Fruit fly (Drosophila melanogaster) whole organism, wandering third instar larva: ENCODE data around the gene CG7656.

Experiments
- CG9705 ChIP-seq: fragments of 200-800 bp; sonication (Bioruptor generic); optimal IDR thresholded peaks from 2 replicates; lab custom pipeline; 2018; ENCODE audit warnings: missing biosample characterization, mild to moderate bottlenecking, missing genetic modification characterization
- Hnf4 ChIP-seq: fragments of 200-800 bp; sonication (Bioruptor generic); optimal IDR thresholded peaks from 2 replicates; lab custom pipeline; 2016; ENCODE audit warnings: missing biosample characterization, mild to moderate bottlenecking, missing genetic modification characterization
- Hr78 ChIP-seq: fragments of >200 bp; optimal IDR thresholded peaks from 2 replicates; lab custom pipeline; 2017; ENCODE audit warnings: missing biosample characterization, missing genetic modification characterization
- OdsH ChIP-seq: fragments of 200-800 bp; sonication (Bioruptor generic); optimal IDR thresholded peaks from 2 replicates; lab custom pipeline; 2016; ENCODE audit warnings: missing biosample characterization, mild to moderate bottlenecking, missing genetic modification characterization
- dl ChIP-seq, 2 experiments: fragments of 175-275, 200-275 bp in 1 of 2; fragments of 200-275 bp in 1 of 2; sonication (Bioruptor generic); optimal IDR thresholded peaks; lab custom pipeline; 2018; ENCODE audit warnings: mild to moderate bottlenecking in 2 of 2, missing biosample characterization in 2 of 2, missing genetic modification characterization in 2 of 2, moderate library complexity in 2 of 2; ENCODE audit not compliant: partially characterized antibody in 2 of 2, insufficient read depth in 1 of 2
- foxo ChIP-seq, 2 experiments: fragments of 200-800 bp; sonication (Bioruptor generic); optimal IDR thresholded peaks; 2 replicates in 1 of 2; 3 replicates in 1 of 2; lab custom pipeline; 2016 to 2017; ENCODE audit warnings: missing biosample characterization in 2 of 2, missing genetic modification characterization in 2 of 2
- h ChIP-seq: fragments of 200-800 bp; sonication (Bioruptor generic); optimal IDR thresholded peaks from 3 replicates; lab custom pipeline; 2016; ENCODE audit warnings: missing biosample characterization, mild to moderate bottlenecking, missing genetic modification characterization
- lola ChIP-seq: fragments of >200 bp; optimal IDR thresholded peaks from 2 replicates; lab custom pipeline; 2017; ENCODE audit warnings: missing biosample characterization, missing genetic modification characterization
- pan ChIP-seq: fragments of >200 bp; optimal IDR thresholded peaks from 2 replicates; lab custom pipeline; 2017
- psq ChIP-seq: fragments of 200-800 bp; sonication (Bioruptor generic); optimal IDR thresholded peaks from 3 replicates; lab custom pipeline; 2017; ENCODE audit warnings: missing biosample characterization, mild to moderate bottlenecking, missing genetic modification characterization, moderate library complexity
- usp ChIP-seq: fragments of >200 bp; optimal IDR thresholded peaks from 2 replicates; lab custom pipeline; 2017; ENCODE audit warnings: missing biosample characterization, missing genetic modification characterization

dm6 chr3L:15553993-15554644 is 33.9 kb downstream of the CG7656 start, which contains the start of gene AGO2:
- TF ChIP-seq lola (GFP tag; lab: Kevin White, UChicago) (no peak), Hnf4 (GFP tag; lab: Kevin White, UChicago) (peak; percentile 65), psq (no peak), pan (lab: Kevin White, UChicago) (no peak), h (GFP tag; lab: Kevin White, UChicago) (peak; percentile 24), dl (GFP tag; optimal IDR thresholded peaks at IDR 0.05; lab: Kevin White, UChicago; ENCODE audit: insufficient read depth in 1 of 2, partially characterized antibody in 2 of 2) (peak in 1 of 2 experiments; percentile 7), Hr78 (GFP tag; lab: Kevin White, UChicago) (no peak), OdsH (no peak), CG9705 (GFP tag; lab: Kevin White, UChicago) (no peak), usp (GFP tag; lab: Kevin White, UChicago) (no peak), foxo (GFP tag; optimal IDR thresholded peaks at IDR 0.05; lab: Kevin White, UChicago) (no peak)
